Worm (Caenorhabditis elegans): ENCODE results near the gene C10A4.1.

ce11 chrX:7460516-7460915, 44.3 kb downstream of the C10A4.1 start:
- TF ChIP-seq pha-4 (tag; optimal IDR thresholded peaks at IDR 0.05) (peak; percentile 7), unc-39 (tag; optimal IDR thresholded peaks at IDR 0.05) (no peak), nhr-12 (tag; optimal IDR thresholded peaks at IDR 0.05) (no peak)

All from whole organism, L3 larva.